Fruit fly (Drosophila melanogaster) whole organism, embryonic: ENCODE results near the gene CG5909.

Experiments used
- Atf6 ChIP-seq: fragments of 200-800 bp; sonication (Bioruptor generic); IDR thresholded peaks from 2 replicates; pipeline ENCODE4 v1.3.6; 2022; ENCODE audit warnings: missing biosample characterization, missing genetic modification characterization
- BEAF-32 ChIP-seq: fragments of 200-800 bp; sonication (Bioruptor generic); optimal IDR thresholded peaks from 3 replicates; lab custom pipeline; 2017; ENCODE audit warnings: missing biosample characterization, missing genetic modification characterization, mild to moderate bottlenecking, moderate library complexity, missing genetic modification reagents
- CG10366 ChIP-seq: fragments of 200-800 bp; sonication (Bioruptor generic); IDR thresholded peaks from 2 replicates; pipeline ENCODE4 v1.3.6; 2022; ENCODE audit warnings: missing biosample characterization, missing genetic modification characterization
- CG12744 ChIP-seq: fragments of 200-800 bp; sonication (Bioruptor generic); optimal IDR thresholded peaks from 2 replicates; lab custom pipeline; 2016; ENCODE audit warnings: missing biosample characterization, missing genetic modification characterization
- CG13296 ChIP-seq: fragments of 200-800 bp; sonication (Bioruptor generic); optimal IDR thresholded peaks from 3 replicates; lab custom pipeline; 2018; ENCODE audit warnings: missing biosample characterization, mild to moderate bottlenecking, missing genetic modification characterization
- CG14710 ChIP-seq: fragments of 200-800 bp; sonication (Bioruptor generic); optimal IDR thresholded peaks from 3 replicates; lab custom pipeline; 2019; ENCODE audit warnings: missing biosample characterization, mild to moderate bottlenecking, missing genetic modification characterization, moderate library complexity
- CG15601 ChIP-seq: fragments of 200-800 bp; sonication (Bioruptor generic); optimal IDR thresholded peaks from 3 replicates; lab custom pipeline; 2019; ENCODE audit warnings: missing biosample characterization, mild to moderate bottlenecking, missing genetic modification characterization, moderate library complexity
- CG1602 ChIP-seq: fragments of 200-800 bp; sonication (Bioruptor generic); optimal IDR thresholded peaks from 3 replicates; lab custom pipeline; 2016; ENCODE audit warnings: missing biosample characterization, missing genetic modification characterization
- CG17186 ChIP-seq: fragments of 200-800 bp; sonication (Bioruptor generic); optimal IDR thresholded peaks from 3 replicates; lab custom pipeline; 2017; ENCODE audit warnings: missing biosample characterization, missing genetic modification reagents, missing genetic modification characterization
- CG3163 ChIP-seq: fragments of 200-800 bp; sonication (Bioruptor generic); optimal IDR thresholded peaks from 3 replicates; lab custom pipeline; 2016; ENCODE audit warnings: missing biosample characterization, missing genetic modification characterization
- CG3281 ChIP-seq: fragments of 200-800 bp; sonication (Bioruptor generic); optimal IDR thresholded peaks from 3 replicates; lab custom pipeline; 2017; ENCODE audit warnings: missing biosample characterization, mild to moderate bottlenecking, missing genetic modification characterization
- CG34376 ChIP-seq: fragments of 200-800 bp; sonication (Bioruptor generic); optimal IDR thresholded peaks from 2 replicates; lab custom pipeline; 2018; ENCODE audit warnings: missing biosample characterization, mild to moderate bottlenecking, missing genetic modification characterization
- CG42726 ChIP-seq: fragments of 200-800 bp; sonication (Bioruptor generic); IDR thresholded peaks from 2 replicates; pipeline ENCODE4 v1.3.6; 2022; ENCODE audit warnings: missing biosample characterization, missing genetic modification characterization; ENCODE audit not compliant: partially characterized antibody
- CG4328 ChIP-seq: fragments of 200-800 bp; sonication (Bioruptor generic); optimal IDR thresholded peaks from 3 replicates; lab custom pipeline; 2017; ENCODE audit warnings: missing biosample characterization, missing genetic modification reagents, missing genetic modification characterization
- CG4360 ChIP-seq: fragments of 200-800 bp; sonication (Bioruptor generic); IDR thresholded peaks from 2 replicates; pipeline ENCODE4 v1.3.6; 2022; ENCODE audit warnings: missing biosample characterization, missing genetic modification characterization
- CG6654 ChIP-seq: fragments of 200-800 bp; sonication (Bioruptor generic); optimal IDR thresholded peaks from 2 replicates; lab custom pipeline; 2017; ENCODE audit warnings: missing biosample characterization, mild to moderate bottlenecking, missing genetic modification characterization
- CG6791 ChIP-seq: fragments of 200-800 bp; sonication (Bioruptor generic); IDR thresholded peaks from 3 replicates; pipeline ENCODE4 v1.3.6; 2022; ENCODE audit warnings: missing biosample characterization, missing genetic modification characterization; ENCODE audit not compliant: partially characterized antibody
- CG7928 ChIP-seq: fragments of 200-800 bp; sonication (Bioruptor generic); optimal IDR thresholded peaks from 2 replicates; lab custom pipeline; 2017; ENCODE audit warnings: missing biosample characterization, mild to moderate bottlenecking, missing genetic modification characterization
- CG7987 ChIP-seq: fragments of 200-800 bp; sonication (Bioruptor generic); optimal IDR thresholded peaks from 2 replicates; lab custom pipeline; 2018; ENCODE audit warnings: missing biosample characterization, mild to moderate bottlenecking, missing genetic modification characterization, moderate library complexity
- CG8290 ChIP-seq, 3 experiments: fragments of 200-800 bp; sonication (Bioruptor generic); optimal IDR thresholded peaks; 2 replicates each; lab custom pipeline; 2016 to 2019; ENCODE audit warnings: missing biosample characterization in 3 of 3, missing genetic modification characterization in 3 of 3, mild to moderate bottlenecking in 2 of 3, moderate library complexity in 1 of 3
- Chrac-16 ChIP-seq: fragments of 200-800 bp; sonication (Bioruptor generic); optimal IDR thresholded peaks from 3 replicates; lab custom pipeline; 2016; ENCODE audit warnings: missing biosample characterization, missing genetic modification characterization
- Eip74EF ChIP-seq, 2 experiments: fragments of 200-800 bp in 1 of 2; fragments of >200 bp in 1 of 2; sonication (Bioruptor generic) in 1 of 2; optimal IDR thresholded peaks; 2 replicates each; lab custom pipeline; 2017 to 2019; ENCODE audit warnings: missing biosample characterization in 2 of 2, missing genetic modification characterization in 2 of 2, mild to moderate bottlenecking in 1 of 2, moderate library complexity in 1 of 2
- Ets97D ChIP-seq: fragments of 200-800 bp; sonication (Bioruptor generic); optimal IDR thresholded peaks from 3 replicates; lab custom pipeline; 2016; ENCODE audit warnings: missing biosample characterization, missing genetic modification characterization
- Gug ChIP-seq: fragments of 200-800 bp; sonication (Bioruptor generic); IDR thresholded peaks from 4 replicates; pipeline ENCODE4 v1.3.6; 2022; ENCODE audit warnings: missing biosample characterization, missing genetic modification characterization
- HmgZ ChIP-seq: fragments of 200-800 bp; sonication (Bioruptor generic); optimal IDR thresholded peaks from 2 replicates; lab custom pipeline; 2018; ENCODE audit warnings: missing biosample characterization, mild to moderate bottlenecking, missing genetic modification characterization
- Hr78 ChIP-seq, 2 experiments: fragments of 200-800 bp in 1 of 2; fragments of >200 bp in 1 of 2; sonication (Bioruptor generic) in 1 of 2; optimal IDR thresholded peaks; 2 replicates each; lab custom pipeline; 2017 to 2019; ENCODE audit warnings: missing biosample characterization in 2 of 2, missing genetic modification characterization in 2 of 2, mild to moderate bottlenecking in 1 of 2, moderate library complexity in 1 of 2
- Med ChIP-seq: fragments of 200-800 bp; sonication (Bioruptor generic); peaks from one replicate; lab custom pipeline; 2016; ENCODE audit warnings: missing biosample characterization, missing genetic modification characterization, mild to moderate bottlenecking, inconsistent platforms, moderate library complexity
- NK7.1 ChIP-seq: fragments of 200-800 bp; sonication (Bioruptor generic); optimal IDR thresholded peaks from 3 replicates; lab custom pipeline; 2016; ENCODE audit warnings: missing biosample characterization, missing genetic modification characterization
- Opbp ChIP-seq: fragments of 200-800 bp; sonication (Bioruptor generic); IDR thresholded peaks from 3 replicates; pipeline ENCODE4 v1.3.6; 2022; ENCODE audit warnings: missing biosample characterization, missing genetic modification characterization; ENCODE audit not compliant: partially characterized antibody
- Pdp1 ChIP-seq, 2 experiments: fragments of 200-800 bp; sonication (Bioruptor generic); optimal IDR thresholded peaks; 3 replicates each; lab custom pipeline; 2016; ENCODE audit warnings: missing biosample characterization in 2 of 2, missing genetic modification characterization in 2 of 2, mild to moderate bottlenecking in 1 of 2, moderate library complexity in 1 of 2
- Rfx ChIP-seq: fragments of 200-800 bp; sonication (Bioruptor generic); IDR thresholded peaks from 2 replicates; pipeline ENCODE4 v1.3.6; 2022; ENCODE audit warnings: missing biosample characterization, missing genetic modification characterization
- Six4 ChIP-seq: fragments of 200-800 bp; sonication (Bioruptor generic); optimal IDR thresholded peaks from 2 replicates; lab custom pipeline; 2016; ENCODE audit warnings: missing biosample characterization, missing genetic modification characterization
- Sry-δ ChIP-seq: fragments of 200-800 bp; sonication (Bioruptor generic); optimal IDR thresholded peaks from 2 replicates; lab custom pipeline; 2016; ENCODE audit warnings: missing biosample characterization, missing genetic modification characterization
- cas ChIP-seq: fragments of 200-800 bp; sonication (Bioruptor generic); IDR thresholded peaks from 2 replicates; pipeline ENCODE4 v1.3.6; 2022; ENCODE audit warnings: missing biosample characterization, missing genetic modification characterization
- chm ChIP-seq: fragments of 200-800 bp; sonication (Bioruptor generic); IDR thresholded peaks from 2 replicates; pipeline ENCODE4 v1.3.6; 2022; ENCODE audit warnings: missing biosample characterization, missing genetic modification characterization
- ewg ChIP-seq: fragments of 200-800 bp; sonication (Bioruptor generic); optimal IDR thresholded peaks from 3 replicates; lab custom pipeline; 2017; ENCODE audit warnings: mild to moderate bottlenecking, missing biosample characterization, missing genetic modification reagents, missing genetic modification characterization
- gfzf ChIP-seq: fragments of 200-800 bp; sonication (Bioruptor generic); optimal IDR thresholded peaks from 2 replicates; lab custom pipeline; 2016; ENCODE audit warnings: missing biosample characterization, mild to moderate bottlenecking, missing genetic modification characterization, moderate library complexity
- her ChIP-seq: fragments of 200-800 bp; sonication (Bioruptor generic); optimal IDR thresholded peaks from 2 replicates; lab custom pipeline; 2016; ENCODE audit warnings: missing biosample characterization, missing genetic modification characterization
- lilli ChIP-seq: fragments of 200-800 bp; sonication (Bioruptor generic); optimal IDR thresholded peaks from 3 replicates; lab custom pipeline; 2016; ENCODE audit warnings: missing biosample characterization, missing genetic modification characterization
- mirr ChIP-seq: fragments of 200-800 bp; sonication (Bioruptor generic); optimal IDR thresholded peaks from 3 replicates; lab custom pipeline; 2018; ENCODE audit warnings: missing biosample characterization, mild to moderate bottlenecking, missing genetic modification characterization
- p53 ChIP-seq: fragments of 200-800 bp; sonication (Bioruptor generic); optimal IDR thresholded peaks from 2 replicates; lab custom pipeline; 2016; ENCODE audit warnings: missing biosample characterization, missing genetic modification characterization
- psq ChIP-seq: fragments of 200-800 bp; sonication (Bioruptor generic); optimal IDR thresholded peaks from 2 replicates; lab custom pipeline; 2017; ENCODE audit warnings: missing biosample characterization, missing genetic modification characterization
- sens ChIP-seq: fragments of 200-800 bp; sonication (Bioruptor generic); peaks from one replicate; lab custom pipeline; 2016; ENCODE audit warnings: missing biosample characterization, missing genetic modification characterization
- sna ChIP-seq: fragments of 200-800 bp; sonication (Bioruptor generic); IDR thresholded peaks from 2 replicates; pipeline ENCODE4 v1.3.6; 2022; ENCODE audit warnings: missing biosample characterization, missing genetic modification characterization; ENCODE audit not compliant: partially characterized antibody
- sob ChIP-seq: fragments of 200-800 bp; sonication (Bioruptor generic); IDR thresholded peaks from 2 replicates; pipeline ENCODE4 v1.3.6; 2022; ENCODE audit warnings: missing biosample characterization, missing genetic modification characterization
- stwl ChIP-seq: fragments of 200-800 bp; sonication (Bioruptor generic); optimal IDR thresholded peaks from 3 replicates; lab custom pipeline; 2018; ENCODE audit warnings: missing biosample characterization, mild to moderate bottlenecking, missing genetic modification characterization, moderate library complexity
- tin ChIP-seq: fragments of 200-800 bp; sonication (Bioruptor generic); optimal IDR thresholded peaks from 3 replicates; lab custom pipeline; 2016; ENCODE audit warnings: missing biosample characterization, missing genetic modification characterization
- wdn ChIP-seq: fragments of 200-800 bp; sonication (Bioruptor generic); IDR thresholded peaks from 2 replicates; pipeline ENCODE4 v1.3.6; 2022; ENCODE audit warnings: missing biosample characterization, missing genetic modification characterization
- z ChIP-seq: fragments of 200-800 bp; sonication (Bioruptor generic); IDR thresholded peaks from 3 replicates; pipeline ENCODE4 v1.3.6; 2022; ENCODE audit warnings: missing biosample characterization, missing genetic modification characterization
- zen ChIP-seq: fragments of 200-800 bp; sonication (Bioruptor generic); optimal IDR thresholded peaks from 3 replicates; lab custom pipeline; 2018; ENCODE audit warnings: missing biosample characterization, mild to moderate bottlenecking, missing genetic modification characterization, moderate library complexity

CG5909 gene

DNA sequence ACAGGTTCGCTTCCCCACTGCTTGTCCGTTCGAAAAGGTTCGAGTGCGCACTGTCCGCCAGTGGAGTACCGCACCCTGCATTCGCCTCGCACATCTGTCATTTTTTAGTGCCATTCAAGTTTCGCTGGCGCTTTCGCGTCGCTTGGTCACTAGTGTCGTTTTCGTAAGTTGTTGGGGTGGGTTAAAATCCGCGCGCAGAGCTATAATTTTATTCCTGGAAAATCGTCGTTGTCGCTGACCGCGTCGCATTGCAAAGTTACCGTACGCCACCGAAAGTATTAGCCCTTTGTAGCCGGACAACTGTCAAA lies 9.5 kb upstream of the CG5909 start, which contains the start of gene Men-b (continued):
- no peak for TF ChIP-seq CG12744 (GFP tag; lab: Kevin White, UChicago)
- TF ChIP-seq gfzf (GFP tag; lab: Kevin White, UChicago), result peak; percentile 98
- no peak for TF ChIP-seq sens
- no peak for TF ChIP-seq CG4360 (GFP tag; lab: Robert Waterston, UW)
- no peak for TF ChIP-seq Chrac-16 (GFP tag; lab: Kevin White, UChicago)
- TF ChIP-seq CG7987, result peak; percentile 34
- TF ChIP-seq sna, result peak; percentile 38; the same call in 1 of the 2 replicates
- TF ChIP-seq cas (GFP tag; lab: Robert Waterston, UW), result no peak
- no peak for TF ChIP-seq Eip74EF (GFP tag; optimal IDR thresholded peaks at IDR 0.05; lab: Kevin White, UChicago)
- TF ChIP-seq Rfx (GFP tag; lab: Robert Waterston, UW), result peak; percentile 39
- peak; percentile 87 for TF ChIP-seq Med
- TF ChIP-seq chm (GFP tag; lab: Robert Waterston, UW), result peak; percentile 55; the same call in 1 of the 2 replicates
- no peak for TF ChIP-seq zen
- no peak for TF ChIP-seq Hr78 (GFP tag; optimal IDR thresholded peaks at IDR 0.05; lab: Kevin White, UChicago)
- no peak for TF ChIP-seq mirr (GFP tag; lab: Kevin White, UChicago)
- no peak for TF ChIP-seq CG14710 (tag; lab: Kevin White, UChicago)
- no peak for TF ChIP-seq CG10366 (GFP tag; lab: Robert Waterston, UW)
- TF ChIP-seq sob, result 0 out of 2 replicates have a peak, but pooled peaks have one; percentile 26
- peak; percentile 12 for TF ChIP-seq her (GFP tag; lab: Kevin White, UChicago)
- TF ChIP-seq CG15601 (tag; lab: Kevin White, UChicago), result no peak
- no peak for TF ChIP-seq ewg
- TF ChIP-seq Six4 (GFP tag; lab: Kevin White, UChicago), result no peak
- peak; percentile 67; the same call in 2 of the 3 replicates for TF ChIP-seq CG6791
- TF ChIP-seq CG7928, result no peak
- peak; percentile 41 for TF ChIP-seq CG3163 (GFP tag; lab: Kevin White, UChicago)
- peak; percentile 21; the same call in 1 of the 2 replicates for TF ChIP-seq wdn (GFP tag; lab: Robert Waterston, UW)
- no peak for TF ChIP-seq CG1602 (GFP tag; lab: Kevin White, UChicago)
- no peak for TF ChIP-seq p53 (GFP tag; lab: Kevin White, UChicago)
- no peak for TF ChIP-seq CG3281 (GFP tag; lab: Kevin White, UChicago)
- TF ChIP-seq Opbp (GFP tag; lab: Robert Waterston, UW), result peak; percentile 61; the same call in 1 of the 3 replicates
- TF ChIP-seq HmgZ (tag; lab: Kevin White, UChicago), result peak; percentile 62
- TF ChIP-seq CG8290 (GFP tag; optimal IDR thresholded peaks at IDR 0.05; lab: Kevin White, UChicago), result no peak
- TF ChIP-seq CG8290 (tag; optimal IDR thresholded peaks at IDR 0.05; lab: Kevin White, UChicago), result peak in 1 of 2 experiments; percentile 83
- peak in 1 of 2 experiments; percentile 6 for TF ChIP-seq Pdp1 (GFP tag; optimal IDR thresholded peaks at IDR 0.05; lab: Kevin White, UChicago)
- peak; percentile 67; the same call in 1 of the 2 replicates for TF ChIP-seq CG42726 (GFP tag; lab: Robert Waterston, UW)
- TF ChIP-seq CG34376, result no peak
- no peak for TF ChIP-seq CG4328
- no peak for TF ChIP-seq CG13296 (GFP tag; lab: Kevin White, UChicago)
- TF ChIP-seq CG6654, result no peak
- peak; percentile 11 for TF ChIP-seq BEAF-32 (GFP tag; lab: Kevin White, UChicago)
- no peak for TF ChIP-seq psq (GFP tag; lab: Kevin White, UChicago)
- no peak for TF ChIP-seq lilli (GFP tag; lab: Kevin White, UChicago)
- TF ChIP-seq Ets97D (GFP tag; lab: Kevin White, UChicago), result peak; percentile 60
- no peak for TF ChIP-seq tin
- TF ChIP-seq z (GFP tag; lab: Robert Waterston, UW), result no peak
- peak; percentile 53 for TF ChIP-seq CG17186
- no peak; the same call in 3 of the 4 replicates for TF ChIP-seq Gug (GFP tag; lab: Robert Waterston, UW)
- TF ChIP-seq NK7.1 (GFP tag; lab: Kevin White, UChicago), result no peak
- TF ChIP-seq Sry-δ (GFP tag; lab: Kevin White, UChicago), result peak; percentile 8
- TF ChIP-seq Atf6 (GFP tag; lab: Robert Waterston, UW), result no peak
- peak; percentile 49 for TF ChIP-seq stwl (tag; lab: Kevin White, UChicago)
